Fruit fly (Drosophila melanogaster) S2 (cell line): Measurements from ENCODE around the gene Ac76E.

Experiments used
- CG8478 ChIP-seq: fragments of >200 bp; optimal IDR thresholded peaks from 2 replicates; lab custom pipeline; 2018
- CTCF ChIP-seq, 2 experiments: fragments of >200 bp; optimal IDR thresholded peaks; 2 replicates each; lab custom pipeline; 2018

- no peak for TF ChIP-seq CG8478 (lab: Kevin White, UChicago)
- TF ChIP-seq CTCF (optimal IDR thresholded peaks at IDR 0.05; lab: Kevin White, UChicago) = no peak
These were observed 7.7 kb upstream of the Ac76E start, which contains the start of gene CG46462 for dm6 chr3L:19931391-19931790.
